Worm (Caenorhabditis elegans) whole organism, L4 larva: ENCODE data around the gene R13A1.3.

Experiments used
- D1046.2 ChIP-seq: fragments of 200-800 bp; sonication (Bioruptor generic); IDR thresholded peaks from 2 replicates; pipeline ENCODE4 v1.3.6; 2022; ENCODE audit warnings: missing genetic modification characterization, missing compliant biosample characterization
- F26F4.8 ChIP-seq: fragments of 200-800 bp; sonication (Bioruptor generic); conservative IDR thresholded peaks from 2 replicates; pipeline ENCODE4 v1.3.6; 2022; ENCODE audit warnings: missing genetic modification characterization, missing compliant biosample characterization
- T20F7.1 ChIP-seq: fragments of 200-800 bp; sonication (Bioruptor generic); optimal IDR thresholded peaks from 2 replicates; lab custom pipeline; 2018; ENCODE audit warnings: mild to moderate bottlenecking, missing genetic modification characterization, missing compliant biosample characterization
- T26A8.4 ChIP-seq: fragments of 200-800 bp; sonication (Bioruptor generic); IDR thresholded peaks from 2 replicates; pipeline ENCODE4 v1.3.6; 2022; ENCODE audit warnings: missing genetic modification characterization, missing compliant biosample characterization
- aha-1 ChIP-seq: fragments of 150-350 bp; peaks from one replicate; lab custom pipeline; 2014; ENCODE audit warnings: missing biosample characterization, missing genetic modification characterization
- aly-2 ChIP-seq: sonication (generic microtip); optimal IDR thresholded peaks from 2 replicates; lab custom pipeline; 2018; ENCODE audit warnings: missing biosample characterization, missing genetic modification characterization
- ceh-28 ChIP-seq: fragments of 150-350 bp; optimal IDR thresholded peaks from 2 replicates; lab custom pipeline; 2014; ENCODE audit warnings: missing biosample characterization, missing genetic modification reagents, missing genetic modification characterization
- ceh-44 ChIP-seq: fragments of 200-800 bp; sonication (Bioruptor generic); IDR thresholded peaks from 2 replicates; pipeline ENCODE4 v1.3.6; 2022; ENCODE audit warnings: missing genetic modification reagents, missing genetic modification characterization, missing compliant biosample characterization
- ctbp-1 ChIP-seq: fragments of 200-800 bp; sonication (Bioruptor generic); IDR thresholded peaks from 2 replicates; pipeline ENCODE4 v1.3.6; 2022; ENCODE audit warnings: missing genetic modification reagents, missing genetic modification characterization, missing compliant biosample characterization
- daf-16 ChIP-seq, 3 experiments: sonication (generic microtip); optimal IDR thresholded peaks; 2 replicates each; lab custom pipeline; 2016 to 2017; ENCODE audit warnings: missing genetic modification characterization in 3 of 3, missing genetic modification reagents in 3 of 3, mild to moderate bottlenecking in 2 of 3, missing compliant biosample characterization in 2 of 3, missing biosample characterization in 1 of 3, moderate library complexity in 1 of 3
- dmd-6 ChIP-seq: fragments of 200-800 bp; sonication (Bioruptor generic); IDR thresholded peaks from 2 replicates; pipeline ENCODE4 v1.3.6; 2022; ENCODE audit warnings: missing genetic modification reagents, missing genetic modification characterization, missing compliant biosample characterization
- dmd-9 ChIP-seq: fragments of 200-800 bp; sonication (Bioruptor generic); IDR thresholded peaks from 2 replicates; pipeline ENCODE4 v1.3.6; 2022; ENCODE audit warnings: missing genetic modification reagents, missing genetic modification characterization, missing compliant biosample characterization
- dpl-1 ChIP-seq: fragments of 150-350 bp; optimal IDR thresholded peaks from 2 replicates; lab custom pipeline; 2014; ENCODE audit warnings: missing biosample characterization, missing genetic modification reagents, missing genetic modification characterization
- dve-1 ChIP-seq: sonication (generic microtip); optimal IDR thresholded peaks from 2 replicates; lab custom pipeline; 2017; ENCODE audit warnings: antibody characterized with exemption, mild to moderate bottlenecking, missing genetic modification characterization, missing compliant biosample characterization; ENCODE audit not compliant: insufficient read depth
- egl-43 ChIP-seq: fragments of 200-800 bp; sonication (Bioruptor generic); IDR thresholded peaks from 2 replicates; pipeline ENCODE4 v1.3.6; 2022; ENCODE audit warnings: missing genetic modification reagents, missing genetic modification characterization, missing compliant biosample characterization
- fkh-10 ChIP-seq: fragments of 150-350 bp; optimal IDR thresholded peaks from 2 replicates; lab custom pipeline; 2014; ENCODE audit warnings: missing biosample characterization, missing genetic modification reagents, missing genetic modification characterization
- gei-8 ChIP-seq: fragments of 200-800 bp; sonication (Bioruptor generic); optimal IDR thresholded peaks from 2 replicates; lab custom pipeline; 2018; ENCODE audit warnings: mild to moderate bottlenecking, missing genetic modification characterization, missing compliant biosample characterization
- hif-1 ChIP-seq, 2 experiments: sonication (generic microtip); optimal IDR thresholded peaks; 2 replicates each; lab custom pipeline; 2016 to 2017; ENCODE audit warnings: missing compliant biosample characterization in 2 of 2, missing genetic modification characterization in 2 of 2, missing genetic modification reagents in 2 of 2, missing genotype in 2 of 2, mild to moderate bottlenecking in 1 of 2
- hlh-11 ChIP-seq: fragments of 200-800 bp; sonication (Bioruptor generic); optimal IDR thresholded peaks from 2 replicates; lab custom pipeline; 2018; ENCODE audit warnings: mild to moderate bottlenecking, missing genetic modification characterization, missing compliant biosample characterization
- hlh-30 ChIP-seq: sonication (generic microtip); optimal IDR thresholded peaks from 2 replicates; lab custom pipeline; 2017; ENCODE audit warnings: antibody characterized with exemption, mild to moderate bottlenecking, missing genetic modification characterization, missing compliant biosample characterization; ENCODE audit not compliant: insufficient read depth
- lin-1 ChIP-seq: fragments of 200-800 bp; sonication (Bioruptor generic); IDR thresholded peaks from 2 replicates; pipeline ENCODE4 v1.3.6; 2022; ENCODE audit warnings: missing genetic modification reagents, missing genetic modification characterization, missing compliant biosample characterization
- lin-13 ChIP-seq: fragments of 150-350 bp; optimal IDR thresholded peaks from 2 replicates; lab custom pipeline; 2014; ENCODE audit warnings: missing biosample characterization, missing genetic modification reagents, missing genetic modification characterization
- lin-15B ChIP-seq: fragments of 150-350 bp; sonication (generic microtip); optimal IDR thresholded peaks from 3 replicates; lab custom pipeline; 2014; ENCODE audit warnings: missing biosample characterization, missing genetic modification characterization
- lin-38 ChIP-seq: fragments of 200-800 bp; sonication (Bioruptor generic); IDR thresholded peaks from 2 replicates; pipeline ENCODE4 v1.3.6; 2022; ENCODE audit warnings: missing genetic modification reagents, missing genetic modification characterization, missing compliant biosample characterization
- lin-39 ChIP-seq: fragments of 150-350 bp; optimal IDR thresholded peaks from 2 replicates; lab custom pipeline; 2014; ENCODE audit warnings: missing biosample characterization, missing genetic modification reagents, missing genetic modification characterization
- lsy-2 ChIP-seq, 2 experiments: fragments of 150-350 bp in 1 of 2; sonication (generic microtip) in 1 of 2; optimal IDR thresholded peaks; 2 replicates each; lab custom pipeline; 2014 to 2017; ENCODE audit warnings: missing biosample characterization in 2 of 2, missing genetic modification characterization in 2 of 2
- madf-5 ChIP-seq, 2 experiments: fragments of 200-800 bp; sonication (Bioruptor generic); IDR thresholded peaks; 2 replicates each; pipeline ENCODE4 v1.3.6; 2022; ENCODE audit warnings: missing compliant biosample characterization in 2 of 2, missing genetic modification characterization in 2 of 2
- mdl-1 ChIP-seq, 2 experiments: fragments of 150-350 bp in 1 of 2; sonication (generic microtip) in 1 of 2; optimal IDR thresholded peaks; 2 replicates each; lab custom pipeline; 2014 to 2017; ENCODE audit warnings: missing biosample characterization in 2 of 2, missing genetic modification characterization in 2 of 2
- mep-1 ChIP-seq: fragments of 150-350 bp; sonication (generic microtip); optimal IDR thresholded peaks from 3 replicates; lab custom pipeline; 2014; ENCODE audit warnings: missing biosample characterization, missing genetic modification characterization
- mes-2 ChIP-seq: sonication (generic microtip); optimal IDR thresholded peaks from 2 replicates; lab custom pipeline; 2016; ENCODE audit warnings: missing genotype, mild to moderate bottlenecking, missing genetic modification characterization, missing compliant biosample characterization; ENCODE audit not compliant: poor library complexity, severe bottlenecking
- mxl-3 ChIP-seq: fragments of 200-800 bp; sonication (Bioruptor generic); optimal IDR thresholded peaks from 2 replicates; lab custom pipeline; 2018; ENCODE audit warnings: mild to moderate bottlenecking, missing genetic modification characterization, missing compliant biosample characterization
- nhr-111 ChIP-seq: fragments of 200-800 bp; sonication (Bioruptor generic); optimal IDR thresholded peaks from 2 replicates; lab custom pipeline; 2018; ENCODE audit warnings: mild to moderate bottlenecking, missing genetic modification characterization, missing compliant biosample characterization
- nhr-28 ChIP-seq: fragments of 150-350 bp; optimal IDR thresholded peaks from 2 replicates; lab custom pipeline; 2014; ENCODE audit warnings: missing biosample characterization, missing genetic modification characterization
- nhr-6 ChIP-seq: fragments of 150-350 bp; optimal IDR thresholded peaks from 2 replicates; lab custom pipeline; 2014; ENCODE audit warnings: missing biosample characterization, missing genetic modification characterization
- nhr-77 ChIP-seq: fragments of 150-350 bp; optimal IDR thresholded peaks from 2 replicates; lab custom pipeline; 2014; ENCODE audit warnings: missing biosample characterization, missing genetic modification characterization
- pha-4 ChIP-seq, 2 experiments: fragments of 150-350 bp in 1 of 2; fragments of 200-800 bp in 1 of 2; sonication (Bioruptor generic) in 1 of 2; IDR thresholded peaks in 1 of 2; optimal IDR thresholded peaks in 1 of 2; 2 replicates each; pipeline versions ENCODE4 v1.3.6 to Lab custom; 2014 to 2022; ENCODE audit warnings: missing genetic modification characterization in 2 of 2, missing genetic modification reagents in 2 of 2, missing biosample characterization in 1 of 2, missing compliant biosample characterization in 1 of 2
- pqm-1 ChIP-seq: sonication (generic microtip); optimal IDR thresholded peaks from 2 replicates; lab custom pipeline; 2017; ENCODE audit warnings: missing biosample characterization, missing genetic modification characterization
- rbr-2 ChIP-seq: sonication (generic microtip); optimal IDR thresholded peaks from 2 replicates; lab custom pipeline; 2016; ENCODE audit warnings: missing genotype, missing genetic modification characterization, missing compliant biosample characterization
- snpc-1.2 ChIP-seq: fragments of 200-800 bp; sonication (Bioruptor generic); IDR thresholded peaks from 2 replicates; pipeline ENCODE4 v1.3.6; 2022; ENCODE audit warnings: missing genetic modification reagents, missing genetic modification characterization, missing compliant biosample characterization
- unc-130 ChIP-seq: sonication (generic microtip); optimal IDR thresholded peaks from 2 replicates; lab custom pipeline; 2016; ENCODE audit warnings: missing genetic modification reagents, missing genetic modification characterization, missing compliant biosample characterization
- vab-7 ChIP-seq: fragments of 200-800 bp; sonication (Bioruptor generic); IDR thresholded peaks from 2 replicates; pipeline ENCODE4 v1.3.6; 2022; ENCODE audit warnings: missing genetic modification reagents, missing genetic modification characterization, missing compliant biosample characterization
- zfp-3 ChIP-seq: fragments of 200-800 bp; sonication (Bioruptor generic); conservative IDR thresholded peaks from 2 replicates; pipeline ENCODE4 v1.3.6; 2022; ENCODE audit warnings: missing genetic modification reagents, missing genetic modification characterization, missing compliant biosample characterization

R13A1.3 gene

DNA sequence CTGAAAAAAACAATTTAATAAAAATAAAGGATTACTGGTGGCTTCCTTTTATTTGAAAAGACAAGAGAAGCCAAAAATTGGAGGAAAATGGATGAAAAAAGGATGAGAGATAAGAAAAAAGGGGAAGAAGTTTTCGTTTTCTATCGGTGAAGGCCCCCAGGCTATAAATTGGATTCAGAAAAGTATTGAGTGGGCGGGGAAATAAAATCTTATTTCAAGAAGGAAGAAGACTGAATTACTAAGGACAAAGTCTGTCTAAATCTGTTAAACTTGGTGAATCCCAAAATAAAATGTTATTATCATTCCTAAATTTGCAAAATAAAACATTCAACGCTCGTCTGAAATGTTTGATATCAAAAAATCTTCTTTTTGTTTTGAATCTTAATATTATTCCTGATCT lies 18.3 kb downstream of the R13A1.3 start:
- TF ChIP-seq aha-1 (peak; percentile 56), T26A8.4 (GFP tag; lab: Robert Waterston, UW) (no peak)

DNA sequence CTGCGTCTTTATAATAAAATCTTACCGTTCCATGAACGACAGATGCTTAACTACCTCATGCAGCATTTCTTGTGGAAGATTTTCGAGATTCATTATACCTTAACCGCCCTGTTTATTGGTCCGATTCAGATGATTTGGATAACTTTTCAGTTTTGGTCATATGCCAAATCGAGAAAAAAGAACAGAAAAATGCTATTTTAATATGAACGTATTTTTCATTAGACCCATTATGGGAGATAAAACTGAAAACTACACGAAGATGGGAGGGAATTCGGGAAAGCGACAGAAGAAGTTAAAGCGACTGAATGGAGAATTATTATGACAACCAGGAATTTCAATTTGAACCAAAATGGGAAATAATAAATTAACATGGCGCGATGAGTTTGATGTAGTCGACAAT lies 23.3 kb downstream of the R13A1.3 start, which contains the start of gene R13A1.10:
TSS of gene R13A1.10 (minus strand) at position 101 of the 400 bp plus-strand sequence.
- TF ChIP-seq lin-38 (GFP tag; lab: Robert Waterston, UW): peak; percentile 25; the same call in 1 of the 2 replicates
- no peak for TF ChIP-seq ctbp-1 (GFP tag; lab: Robert Waterston, UW)
- TF ChIP-seq snpc-1.2: 0 out of 2 replicates have a peak, but pooled peaks have one; percentile 17

DNA sequence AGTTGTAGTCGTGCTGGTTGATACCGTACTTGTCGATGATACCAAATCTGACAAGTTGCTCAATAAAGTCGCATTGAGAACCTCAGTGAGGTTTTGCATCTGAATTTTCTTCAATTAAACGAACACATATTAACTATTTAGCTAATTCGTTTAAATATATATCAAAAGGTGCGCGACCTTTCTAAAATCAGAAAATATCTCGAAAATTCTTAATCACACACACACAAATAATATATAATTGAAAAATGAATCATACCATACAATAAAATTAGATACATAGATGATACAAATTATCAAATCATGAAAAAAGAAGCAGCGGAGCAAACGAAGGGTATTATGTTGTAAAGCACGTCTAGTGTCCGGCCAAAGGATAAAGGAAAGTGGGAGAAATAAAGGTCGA lies 24.4 kb downstream of the R13A1.3 start, which contains the start of gene D2024.5:
TSS of gene D2024.5 (minus strand) at position 101 of the 400 bp plus-strand sequence.
- TF ChIP-seq pha-4 (GFP tag; IDR thresholded peaks at IDR 0.05; lab: Robert Waterston, UW): no peak
- no peak for TF ChIP-seq pha-4 (tag; optimal IDR thresholded peaks at IDR 0.05; lab: Kevin White, UChicago)
- no peak for TF ChIP-seq hlh-30 (tag; lab: Kevin White, UChicago)
- no peak for TF ChIP-seq egl-43
- TF ChIP-seq dmd-9 (GFP tag; lab: Robert Waterston, UW): no peak
- TF ChIP-seq nhr-111 (GFP tag; lab: Kevin White, UChicago): no peak
- TF ChIP-seq lin-1 (GFP tag; lab: Robert Waterston, UW): no peak
- no peak for TF ChIP-seq vab-7 (GFP tag; lab: Robert Waterston, UW)
- TF ChIP-seq hif-1 (tag; optimal IDR thresholded peaks at IDR 0.05; lab: Kevin White, UChicago): no peak
- TF ChIP-seq rbr-2 (tag; lab: Kevin White, UChicago): no peak
- no peak for TF ChIP-seq zfp-3
- TF ChIP-seq F26F4.8: no peak
- TF ChIP-seq lin-39 (tag; lab: Kevin White, UChicago): no peak

DNA sequence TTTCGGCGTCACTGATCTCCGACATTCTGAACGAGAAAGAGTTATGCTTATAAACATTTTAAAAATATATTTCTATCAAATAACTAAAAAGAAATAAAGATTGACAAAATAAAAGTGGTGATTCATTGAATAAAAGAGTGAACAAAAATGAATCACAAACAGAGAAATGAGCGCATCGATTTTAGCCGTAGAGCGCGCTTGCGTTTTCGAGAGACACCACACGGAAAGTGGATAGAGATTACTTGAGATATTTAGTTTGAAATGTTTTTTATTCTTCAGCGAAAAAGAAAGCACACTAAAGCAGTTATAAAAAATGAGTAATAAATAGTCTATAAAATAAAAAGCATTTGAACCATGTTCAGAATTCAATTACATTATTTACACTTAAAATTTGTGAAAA lies 26.4 kb downstream of the R13A1.3 start, which contains the start of gene cap-1:
TSS of gene cap-1 (minus strand) at position 26 of the 400 bp plus-strand sequence.
- TF ChIP-seq pha-4 (GFP tag; IDR thresholded peaks at IDR 0.05; lab: Robert Waterston, UW) (no peak), pha-4 (tag; optimal IDR thresholded peaks at IDR 0.05; lab: Kevin White, UChicago) (peak; percentile 94), madf-5 (GFP tag; IDR thresholded peaks at IDR 0.05; lab: Robert Waterston, UW) (no peak), mxl-3 (GFP tag; lab: Kevin White, UChicago) (peak; percentile 59), lin-38 (GFP tag; lab: Robert Waterston, UW) (peak; percentile 96), ceh-44 (peak; percentile 78), snpc-1.2 (no peak), D1046.2 (GFP tag; lab: Robert Waterston, UW) (no peak), dve-1 (peak; percentile 86), ceh-28 (tag; lab: Kevin White, UChicago) (peak; percentile 43), lsy-2 (tag; optimal IDR thresholded peaks at IDR 0.05; lab: Kevin White, UChicago) (peak in 1 of 2 experiments; percentile 85), unc-130 (peak; percentile 79), hlh-30 (tag; lab: Kevin White, UChicago) (peak; percentile 36), lin-15B (tag; lab: Kevin White, UChicago) (peak; percentile 17), dpl-1 (GFP tag; lab: Kevin White, UChicago) (peak; percentile 58), dmd-6 (0 out of 2 replicates have a peak, but pooled peaks have one; percentile 29), fkh-10 (GFP tag; lab: Kevin White, UChicago) (peak; percentile 17), pqm-1 (tag; lab: Kevin White, UChicago) (peak; percentile 37), nhr-28 (tag; lab: Kevin White, UChicago) (peak; percentile 72), gei-8 (GFP tag; lab: Kevin White, UChicago) (no peak), hlh-11 (tag; lab: Kevin White, UChicago) (peak; percentile 45), hif-1 (tag; optimal IDR thresholded peaks at IDR 0.05; lab: Kevin White, UChicago) (peak in 1 of 2 experiments; percentile 60), nhr-77 (peak; percentile 85), mes-2 (tag; lab: Kevin White, UChicago) (peak; percentile 96), rbr-2 (tag; lab: Kevin White, UChicago) (peak; percentile 63), daf-16 (GFP tag; optimal IDR thresholded peaks at IDR 0.05; lab: Kevin White, UChicago) (no peak), daf-16 (tag; optimal IDR thresholded peaks at IDR 0.05; lab: Kevin White, UChicago) (peak; percentile 42), aly-2 (no peak), mdl-1 (tag; optimal IDR thresholded peaks at IDR 0.05; lab: Kevin White, UChicago) (no peak), mep-1 (peak; percentile 88), T20F7.1 (peak; percentile 47), nhr-6 (tag; lab: Kevin White, UChicago) (peak; percentile 71), lin-13 (GFP tag; lab: Kevin White, UChicago) (peak; percentile 67)
